Worm (Caenorhabditis elegans) whole organism, late embryonic: Measurements from ENCODE around the gene dmsr-13.

Experiments
- C38D4.7 ChIP-seq: fragments of 200-800 bp; sonication (Bioruptor generic); optimal IDR thresholded peaks from 2 replicates; lab custom pipeline; 2018; ENCODE audit warnings: mild to moderate bottlenecking, missing genetic modification characterization, moderate library complexity, missing compliant biosample characterization
- K02D7.2 ChIP-seq: sonication (generic microtip); optimal IDR thresholded peaks from 2 replicates; lab custom pipeline; 2017; ENCODE audit warnings: mild to moderate bottlenecking, missing genetic modification characterization, missing compliant biosample characterization
- ahr-1 ChIP-seq: sonication (generic microtip); optimal IDR thresholded peaks from 2 replicates; lab custom pipeline; 2016; ENCODE audit warnings: missing genetic modification characterization, missing compliant biosample characterization
- ceh-14 ChIP-seq: sonication (generic microtip); optimal IDR thresholded peaks from 2 replicates; lab custom pipeline; 2016; ENCODE audit warnings: missing genotype, missing genetic modification characterization, missing compliant biosample characterization
- ceh-18 ChIP-seq: sonication (generic microtip); optimal IDR thresholded peaks from 2 replicates; lab custom pipeline; 2016; ENCODE audit warnings: missing genetic modification characterization, missing compliant biosample characterization
- ceh-19 ChIP-seq: fragments of 200-800 bp; sonication (Bioruptor generic); optimal IDR thresholded peaks from 2 replicates; lab custom pipeline; 2018; ENCODE audit warnings: mild to moderate bottlenecking, missing genetic modification characterization, missing compliant biosample characterization
- ceh-2 ChIP-seq: sonication (generic microtip); optimal IDR thresholded peaks from 2 replicates; lab custom pipeline; 2016; ENCODE audit warnings: missing genotype, missing genetic modification characterization, missing compliant biosample characterization
- ceh-24 ChIP-seq: sonication (generic microtip); optimal IDR thresholded peaks from 2 replicates; lab custom pipeline; 2016; ENCODE audit warnings: mild to moderate bottlenecking, missing genetic modification characterization, missing compliant biosample characterization
- ceh-34 ChIP-seq: sonication (generic microtip); optimal IDR thresholded peaks from 2 replicates; lab custom pipeline; 2016; ENCODE audit warnings: mild to moderate bottlenecking, missing genetic modification characterization, missing compliant biosample characterization
- che-1 ChIP-seq: sonication (generic microtip); optimal IDR thresholded peaks from 2 replicates; lab custom pipeline; 2016; ENCODE audit warnings: mild to moderate bottlenecking, missing genetic modification characterization, missing compliant biosample characterization
- dve-1 ChIP-seq: sonication (generic microtip); optimal IDR thresholded peaks from 2 replicates; lab custom pipeline; 2017; ENCODE audit warnings: antibody characterized with exemption, mild to moderate bottlenecking, missing genetic modification characterization, missing compliant biosample characterization
- elt-4 ChIP-seq: sonication (generic microtip); optimal IDR thresholded peaks from 2 replicates; lab custom pipeline; 2016; ENCODE audit warnings: missing genetic modification characterization, missing compliant biosample characterization
- ets-4 ChIP-seq: sonication (generic microtip); optimal IDR thresholded peaks from 2 replicates; lab custom pipeline; 2016; ENCODE audit warnings: missing genetic modification characterization, missing compliant biosample characterization
- eyg-1 ChIP-seq: sonication (generic microtip); optimal IDR thresholded peaks from 2 replicates; lab custom pipeline; 2016; ENCODE audit warnings: missing genotype, missing genetic modification characterization, missing compliant biosample characterization
- fax-1 ChIP-seq: sonication (generic microtip); optimal IDR thresholded peaks from 2 replicates; lab custom pipeline; 2016; ENCODE audit warnings: missing genotype, missing genetic modification characterization, missing compliant biosample characterization
- fkh-10 ChIP-seq: fragments of 150-350 bp; optimal IDR thresholded peaks from 2 replicates; lab custom pipeline; 2014; ENCODE audit warnings: missing biosample characterization, missing genetic modification reagents, missing genetic modification characterization
- fkh-6 ChIP-seq: sonication (generic microtip); optimal IDR thresholded peaks from 2 replicates; lab custom pipeline; 2016; ENCODE audit warnings: missing genetic modification characterization, missing compliant biosample characterization
- hlh-13 ChIP-seq: fragments of 200-800 bp; sonication (Bioruptor generic); optimal IDR thresholded peaks from 2 replicates; lab custom pipeline; 2018; ENCODE audit warnings: mild to moderate bottlenecking, missing genetic modification characterization, missing compliant biosample characterization
- hlh-6 ChIP-seq: sonication (generic microtip); optimal IDR thresholded peaks from 2 replicates; lab custom pipeline; 2016; ENCODE audit warnings: missing genotype, missing genetic modification characterization, missing compliant biosample characterization
- lin-11 ChIP-seq: fragments of 200-800 bp; sonication (Bioruptor generic); optimal IDR thresholded peaks from 2 replicates; lab custom pipeline; 2018; ENCODE audit warnings: mild to moderate bottlenecking, missing genetic modification characterization, missing compliant biosample characterization
- madf-2 ChIP-seq: sonication (generic microtip); optimal IDR thresholded peaks from 2 replicates; lab custom pipeline; 2017; ENCODE audit warnings: missing genetic modification characterization, missing compliant biosample characterization
- nhr-11 ChIP-seq: fragments of 150-350 bp; optimal IDR thresholded peaks from 2 replicates; lab custom pipeline; 2014; ENCODE audit warnings: missing biosample characterization, missing genetic modification characterization
- pag-3 ChIP-seq: sonication (generic microtip); optimal IDR thresholded peaks from 2 replicates; lab custom pipeline; 2016; ENCODE audit warnings: missing compliant biosample characterization, missing genetic modification characterization, borderline replicate concordance
- pha-2 ChIP-seq: sonication (generic microtip); optimal IDR thresholded peaks from 2 replicates; lab custom pipeline; 2017; ENCODE audit warnings: mild to moderate bottlenecking, missing genetic modification characterization, missing compliant biosample characterization
- ref-2 ChIP-seq: sonication (generic microtip); optimal IDR thresholded peaks from 2 replicates; lab custom pipeline; 2016; ENCODE audit warnings: missing genetic modification characterization, missing compliant biosample characterization
- sdc-2 ChIP-seq: sonication (generic microtip); optimal IDR thresholded peaks from 2 replicates; lab custom pipeline; 2016; ENCODE audit warnings: missing genotype, missing genetic modification characterization, missing compliant biosample characterization
- sox-2 ChIP-seq: fragments of 200-800 bp; sonication (Bioruptor generic); IDR thresholded peaks from 2 replicates; pipeline ENCODE4 v1.3.6; 2022; ENCODE audit warnings: missing genetic modification reagents, missing genetic modification characterization, missing compliant biosample characterization
- tbx-2 ChIP-seq: sonication (generic microtip); optimal IDR thresholded peaks from 2 replicates; lab custom pipeline; 2016; ENCODE audit warnings: missing genetic modification characterization, missing compliant biosample characterization
- tbx-7 ChIP-seq: sonication (generic microtip); optimal IDR thresholded peaks from 2 replicates; lab custom pipeline; 2016; ENCODE audit warnings: missing genotype, missing genetic modification characterization, missing compliant biosample characterization
- unc-3 ChIP-seq, 2 experiments: fragments of 200-800 bp in 1 of 2; sonication (Bioruptor generic) in 1 of 2; sonication (generic microtip) in 1 of 2; conservative IDR thresholded peaks in 1 of 2; optimal IDR thresholded peaks in 1 of 2; 2 replicates each; pipeline versions ENCODE4 v1.3.6 to Lab custom; 2016 to 2022; ENCODE audit warnings: missing compliant biosample characterization in 2 of 2, missing genetic modification characterization in 2 of 2, missing genetic modification reagents in 1 of 2
- unc-42 ChIP-seq: sonication (generic microtip); optimal IDR thresholded peaks from 2 replicates; lab custom pipeline; 2016; ENCODE audit warnings: missing genotype, missing genetic modification characterization, missing compliant biosample characterization
- unc-55 ChIP-seq: sonication (generic microtip); optimal IDR thresholded peaks from 2 replicates; lab custom pipeline; 2017; ENCODE audit warnings: missing biosample characterization, missing genetic modification reagents, missing genetic modification characterization
- zip-5 ChIP-seq: sonication (generic microtip); optimal IDR thresholded peaks from 2 replicates; lab custom pipeline; 2016; ENCODE audit warnings: missing genetic modification characterization, missing compliant biosample characterization
- ztf-16 ChIP-seq: sonication (generic microtip); optimal IDR thresholded peaks from 2 replicates; lab custom pipeline; 2017; ENCODE audit warnings: missing genetic modification characterization, missing compliant biosample characterization

The dmsr-13 gene

DNA sequence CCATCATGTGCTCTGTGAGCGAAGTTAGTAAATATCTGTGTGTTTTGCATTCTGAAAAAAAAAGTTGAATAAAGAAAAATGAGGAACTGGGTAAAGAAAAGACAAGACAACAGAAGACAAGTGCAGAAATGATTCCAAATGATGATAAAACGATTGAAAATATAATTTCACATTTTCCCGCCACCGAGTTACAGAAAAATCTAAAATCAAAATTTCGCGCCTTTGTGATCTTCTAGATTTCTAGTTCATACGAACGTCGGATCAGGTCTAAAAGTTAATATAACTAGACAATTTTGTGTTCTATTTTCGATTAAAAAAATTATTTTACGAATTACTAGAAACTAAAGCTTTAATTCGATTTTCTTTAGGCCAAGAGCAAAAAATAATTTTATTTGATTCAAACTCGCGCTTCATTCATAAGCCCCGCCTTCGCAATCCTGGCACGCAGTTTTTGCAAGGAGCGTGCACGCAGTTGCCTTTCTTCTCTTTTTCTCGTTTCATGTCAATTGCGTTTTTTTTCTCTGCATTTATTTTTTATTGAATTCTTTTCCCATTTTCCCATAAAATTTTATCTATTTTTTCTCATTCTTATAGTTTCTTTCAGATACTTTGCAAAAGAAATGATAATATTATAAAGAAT is 34.7 kb downstream of the dmsr-13 start, which contains the start of the genes spn-4 and spe-39 (continued):
- TF ChIP-seq zip-5 (tag; lab: Kevin White, UChicago): peak; percentile 10
- TF ChIP-seq ceh-34 (tag; lab: Kevin White, UChicago): no peak
- peak; percentile 48 for TF ChIP-seq tbx-2 (tag; lab: Kevin White, UChicago)
- peak; percentile 1 for TF ChIP-seq unc-55 (GFP tag; lab: Kevin White, UChicago)
- TF ChIP-seq lin-11 (tag; lab: Kevin White, UChicago): no peak
- peak; percentile 29 for TF ChIP-seq dve-1 (tag; lab: Kevin White, UChicago)
- no peak for TF ChIP-seq unc-3 (GFP tag; conservative IDR thresholded peaks at IDR 0.05; lab: Robert Waterston, UW)
- TF ChIP-seq unc-3 (tag; optimal IDR thresholded peaks at IDR 0.05; lab: Kevin White, UChicago): no peak
- TF ChIP-seq madf-2 (tag; lab: Kevin White, UChicago): peak; percentile 47

DNA sequence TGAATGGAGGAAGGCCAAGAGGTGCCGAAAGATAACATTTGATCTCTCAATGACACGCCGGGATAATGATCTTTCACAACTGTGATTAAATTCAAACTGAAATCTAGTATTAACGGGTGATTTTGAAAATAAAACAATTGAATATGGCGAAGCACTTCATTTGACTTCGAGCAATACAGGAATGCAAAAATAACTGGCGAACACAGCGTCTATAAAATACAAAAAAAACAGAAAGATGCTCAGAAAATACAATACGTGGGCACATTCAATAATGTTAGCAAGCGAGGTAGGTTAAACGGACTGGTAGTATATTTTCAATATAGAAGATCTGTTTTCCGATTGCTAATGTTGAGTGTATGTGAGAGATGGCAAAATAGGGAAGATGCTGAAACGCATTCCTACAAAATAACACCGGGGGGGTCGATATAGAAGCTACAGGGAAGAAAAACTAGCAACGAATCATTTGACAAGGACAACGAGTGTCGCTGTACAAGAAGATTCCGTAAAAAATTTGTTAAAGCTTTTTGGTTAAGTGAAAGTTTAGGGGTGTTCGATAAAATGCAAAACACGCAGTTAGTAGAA is 36.6 kb downstream of the dmsr-13 start:
- TF ChIP-seq nhr-11 (no peak), sdc-2 (tag; lab: Kevin White, UChicago) (no peak), tbx-2 (tag; lab: Kevin White, UChicago) (no peak), ztf-16 (no peak), ets-4 (no peak), che-1 (tag; lab: Kevin White, UChicago) (no peak), K02D7.2 (no peak), ceh-18 (tag; lab: Kevin White, UChicago) (no peak), ahr-1 (tag; lab: Kevin White, UChicago) (no peak), pha-2 (tag; lab: Kevin White, UChicago) (no peak), hlh-13 (GFP tag; lab: Kevin White, UChicago) (no peak)

DNA sequence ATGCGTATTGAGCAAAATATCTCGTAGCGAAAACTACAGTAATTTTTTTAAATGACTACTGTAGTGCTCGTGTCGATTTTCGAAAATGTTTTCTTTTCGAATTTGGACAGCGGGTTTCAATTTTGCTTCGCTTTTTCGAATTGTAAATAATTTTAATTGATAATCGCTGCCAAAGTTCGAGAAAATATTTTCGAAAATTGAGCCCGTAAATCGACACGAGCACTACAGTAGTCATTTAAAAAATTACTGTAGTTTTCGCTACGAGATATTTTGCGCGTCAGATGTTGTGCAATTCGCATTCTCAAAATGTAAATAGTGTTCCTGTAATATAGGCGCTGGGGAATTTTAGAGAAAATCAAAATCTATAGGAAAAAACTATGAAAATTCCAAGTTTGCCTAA is 37.5 kb downstream of the dmsr-13 start:
- TF ChIP-seq sox-2 (GFP tag; lab: Robert Waterston, UW) (no peak), ref-2 (tag; lab: Kevin White, UChicago) (no peak), ztf-16 (no peak), elt-4 (tag; lab: Kevin White, UChicago) (no peak), pag-3 (tag; lab: Kevin White, UChicago) (no peak), tbx-7 (tag; lab: Kevin White, UChicago) (no peak), eyg-1 (tag; lab: Kevin White, UChicago) (no peak), ceh-2 (tag; lab: Kevin White, UChicago) (no peak), fax-1 (tag; lab: Kevin White, UChicago) (no peak), C38D4.7 (GFP tag; lab: Kevin White, UChicago) (no peak), ceh-14 (tag; lab: Kevin White, UChicago) (no peak), ceh-19 (GFP tag; lab: Kevin White, UChicago) (no peak), hlh-6 (tag; lab: Kevin White, UChicago) (no peak), ceh-24 (tag; lab: Kevin White, UChicago) (no peak), pha-2 (tag; lab: Kevin White, UChicago) (no peak), fkh-6 (tag; lab: Kevin White, UChicago) (no peak)

DNA sequence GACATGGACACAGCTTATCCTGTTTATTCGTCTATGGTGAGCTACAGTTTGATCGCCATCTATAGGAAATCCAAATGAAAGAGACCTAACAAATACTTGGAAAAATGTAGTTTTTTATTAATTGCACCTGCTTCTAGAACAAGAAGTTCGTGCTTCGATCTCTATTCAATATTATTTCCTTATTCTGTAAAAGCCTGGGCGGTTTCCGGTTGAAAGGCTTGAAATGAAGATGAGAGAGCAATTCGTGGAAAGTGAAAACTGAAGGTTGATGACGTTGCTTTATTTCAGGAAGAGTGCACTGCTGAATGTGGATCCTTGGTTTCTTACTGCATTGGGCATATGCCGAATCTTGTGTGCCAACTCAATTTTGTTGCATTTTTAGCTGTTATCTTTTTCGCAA is 39.0 kb downstream of the dmsr-13 start:
- TF ChIP-seq hlh-6 (tag; lab: Kevin White, UChicago): no peak
- no peak for TF ChIP-seq fkh-10 (GFP tag; lab: Kevin White, UChicago)
- no peak for TF ChIP-seq lin-11 (tag; lab: Kevin White, UChicago)
- no peak for TF ChIP-seq C38D4.7 (GFP tag; lab: Kevin White, UChicago)
- TF ChIP-seq unc-42 (tag; lab: Kevin White, UChicago): no peak
- TF ChIP-seq pag-3 (tag; lab: Kevin White, UChicago): no peak
- TF ChIP-seq ceh-18 (tag; lab: Kevin White, UChicago): no peak
